Fruit fly (Drosophila melanogaster) whole organism, embryonic: ENCODE data around the gene euc.

Experiments
- CG10431 ChIP-seq: fragments of 200-800 bp; sonication (Bioruptor generic); optimal IDR thresholded peaks from 3 replicates; lab custom pipeline; 2018; ENCODE audit warnings: missing biosample characterization, mild to moderate bottlenecking, missing genetic modification characterization
- en ChIP-seq: fragments of 200-800 bp; sonication (Bioruptor generic); optimal IDR thresholded peaks from 2 replicates; lab custom pipeline; 2016; ENCODE audit warnings: missing biosample characterization, missing genetic modification characterization
- yki ChIP-seq: fragments of >200 bp; optimal IDR thresholded peaks from 3 replicates; lab custom pipeline; 2018

DNA sequence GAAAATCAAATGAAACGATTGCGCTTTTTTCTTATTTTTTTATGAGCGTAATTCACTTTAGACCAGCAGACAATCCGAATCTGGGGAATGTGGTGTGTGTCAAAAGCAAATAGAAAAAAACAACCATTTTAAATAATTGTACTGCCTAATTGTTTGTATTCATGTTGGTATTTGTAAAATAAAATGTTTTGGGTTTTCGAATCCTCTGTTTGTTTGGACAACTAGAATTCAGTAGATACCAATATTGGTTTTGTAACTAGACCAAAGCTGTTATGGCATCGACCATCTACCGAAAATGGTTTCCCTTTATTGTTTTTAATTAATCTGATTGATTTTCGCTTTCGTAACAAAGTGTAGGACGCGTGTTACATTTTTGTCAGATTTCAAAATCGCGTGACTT is 32.3 kb upstream of the euc start:
- no peak for TF ChIP-seq CG10431 (GFP tag; lab: Kevin White, UChicago)
- TF ChIP-seq yki (lab: Kevin White, UChicago), result no peak
- TF ChIP-seq en (GFP tag; lab: Kevin White, UChicago), result no peak
